Worm (Caenorhabditis elegans) whole organism, L2 larva: ENCODE data around the gene fbxb-22.

Experiments
- F13H6.1 ChIP-seq: sonication (generic microtip); optimal IDR thresholded peaks from 2 replicates; lab custom pipeline; 2016; ENCODE audit warnings: missing genetic modification characterization, missing compliant biosample characterization
- ama-1 ChIP-seq: fragments of 150-350 bp; optimal IDR thresholded peaks from 2 replicates; lab custom pipeline; 2018; ENCODE audit warnings: inconsistent platforms
- nhr-21 ChIP-seq: fragments of 150-350 bp; optimal IDR thresholded peaks from 2 replicates; lab custom pipeline; 2014; ENCODE audit warnings: missing biosample characterization, missing genetic modification characterization
- snpc-4 ChIP-seq: fragments of 150-350 bp; optimal IDR thresholded peaks from 2 replicates; lab custom pipeline; 2014; ENCODE audit warnings: missing biosample characterization, missing genetic modification characterization
- unc-62 ChIP-seq: fragments of 150-350 bp; optimal IDR thresholded peaks from 2 replicates; lab custom pipeline; 2014; ENCODE audit warnings: missing biosample characterization, missing genetic modification reagents, missing genetic modification characterization
- ztf-11 ChIP-seq: sonication (generic microtip); optimal IDR thresholded peaks from 2 replicates; lab custom pipeline; 2017; ENCODE audit warnings: missing biosample characterization, missing genetic modification characterization

DNA sequence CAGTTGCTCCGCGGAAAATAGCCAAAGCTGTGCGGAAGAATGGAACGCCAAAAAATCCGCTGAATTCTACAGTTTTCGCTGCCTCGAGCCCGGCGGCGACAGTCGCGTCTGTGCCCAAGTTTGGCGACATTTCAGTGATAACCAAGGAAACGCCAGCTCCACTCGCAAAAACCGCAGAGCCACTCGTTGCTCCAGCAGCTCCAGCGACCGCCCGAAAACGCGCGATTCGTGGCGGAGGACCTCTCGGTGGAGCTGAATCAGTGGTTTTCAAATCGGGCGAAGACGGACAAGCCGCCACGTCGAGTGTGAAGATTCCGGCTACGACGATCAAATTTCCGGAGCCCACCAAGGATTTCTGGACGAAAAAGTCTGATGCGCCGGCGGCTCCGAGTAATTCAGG, 32.7 kb upstream of the fbxb-22 start:
- TF ChIP-seq unc-62 (GFP tag; lab: Kevin White, UChicago) (no peak), F13H6.1 (tag; lab: Kevin White, UChicago) (no peak), nhr-21 (no peak), ama-1 (no peak), snpc-4 (no peak), ztf-11 (tag; lab: Kevin White, UChicago) (no peak)
